ENCODE assay signal across 2 fruit fly cellular contexts in the genomic region with DNA sequence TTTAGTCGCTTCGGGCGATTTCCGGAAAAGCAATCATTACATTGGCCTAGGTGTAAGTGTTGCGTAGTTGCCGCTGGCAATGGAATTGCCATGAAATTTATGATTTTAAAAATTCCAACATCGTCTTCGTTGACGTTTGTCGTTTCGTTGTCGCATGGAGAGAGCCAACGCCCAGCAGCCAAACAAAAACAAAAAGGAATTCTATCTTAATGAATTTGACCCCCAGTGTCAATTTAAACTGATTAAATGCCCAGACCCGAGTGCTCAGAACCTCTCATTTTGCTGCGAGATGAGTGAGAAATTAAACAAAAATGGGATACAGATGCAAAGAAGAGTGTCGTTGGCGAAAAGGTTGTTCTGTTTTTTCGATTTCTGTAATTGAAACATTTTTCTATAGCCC.
TF ChIP-seq lines count a peak whose summit lies in the region.

No protein-coding gene starts in this region.

- no peak for TF ChIP-seq CTCF in whole organism, embryonic (GFP tag; optimal IDR thresholded peaks at IDR 0.05; lab: Kevin White, UChicago)

TF ChIP-seq in whole organism, embryonic, 481 proteins besides CTCF, POLR2A, EP300 and RAD21:
- TF ChIP-seq CG34376 (GFP tag; optimal IDR thresholded peaks at IDR 0.05; lab: Kevin White, UChicago), result peak; percentile 30
- TF ChIP-seq Med (GFP tag; lab: Kevin White, UChicago), result peak; percentile 42
- peak in 1 of 2 experiments; percentile 24 for TF ChIP-seq Pdp1 (GFP tag; optimal IDR thresholded peaks at IDR 0.05; lab: Kevin White, UChicago)
- peak; percentile 66 for TF ChIP-seq sd (tag; optimal IDR thresholded peaks at IDR 0.05; lab: Kevin White, UChicago)
- TF ChIP-seq tna (GFP tag; IDR thresholded peaks at IDR 0.05; lab: Robert Waterston, UW; ENCODE audit: partially characterized antibody), result no peak

TF ChIP-seq in whole organism, prepupa, 60 proteins besides CTCF, POLR2A, EP300 and RAD21:
- TF ChIP-seq svp (GFP tag; lab: Kevin White, UChicago) (peak; percentile 96), CG1621 (tag; optimal IDR thresholded peaks at IDR 0.05; lab: Kevin White, UChicago) (no peak)
